Worm (Caenorhabditis elegans): ENCODE data around the gene K04B12.2.

K04B12.2 gene

ce11 chrII:14405489-14406059 lies 32.2 kb downstream of the K04B12.2 start:
- peak; percentile 44 for TF ChIP-seq ceh-36 (tag; optimal IDR thresholded peaks at IDR 0.05)
- peak; percentile 98 for TF ChIP-seq ama-1 (optimal IDR thresholded peaks at IDR 0.05)
- no peak for TF ChIP-seq tra-4 (tag; optimal IDR thresholded peaks at IDR 0.05)
- peak; percentile 59 for TF ChIP-seq hmg-4 (GFP tag; optimal IDR thresholded peaks at IDR 0.05)
- no peak for TF ChIP-seq pes-1 (GFP tag; IDR thresholded peaks at IDR 0.05)
- TF ChIP-seq sea-1 (GFP tag; conservative IDR thresholded peaks at IDR 0.05) = peak; percentile 15; the same call in 1 of the 2 replicates

ce11 chrII:14404741-14405488 lies 32.9 kb downstream of the K04B12.2 start:
- no peak for TF ChIP-seq hmg-4 (GFP tag; optimal IDR thresholded peaks at IDR 0.05)
- TF ChIP-seq aly-1 (tag; optimal IDR thresholded peaks at IDR 0.05) = no peak
- TF ChIP-seq ceh-13 (GFP tag; optimal IDR thresholded peaks at IDR 0.05) = peak; percentile 0
- TF ChIP-seq ama-1 (optimal IDR thresholded peaks at IDR 0.05) = peak; percentile 93
- no peak; the same call in 1 of the 2 replicates for TF ChIP-seq scrt-1 (GFP tag; IDR thresholded peaks at IDR 0.05)
- TF ChIP-seq B0310.2 (tag; optimal IDR thresholded peaks at IDR 0.05) = peak; percentile 22
- TF ChIP-seq tbx-11 (GFP tag; IDR thresholded peaks at IDR 0.05) = no peak
- TF ChIP-seq tbx-37 (GFP tag; conservative IDR thresholded peaks at IDR 0.05) = no peak
- peak; percentile 9; the same call in 1 of the 2 replicates for TF ChIP-seq pes-1 (GFP tag; IDR thresholded peaks at IDR 0.05)
- no peak for TF ChIP-seq hnd-1 (tag; optimal IDR thresholded peaks at IDR 0.05)
- TF ChIP-seq hmbx-1 (tag; optimal IDR thresholded peaks at IDR 0.05) = no peak
- peak; percentile 63 for TF ChIP-seq F13C5.2 (tag; optimal IDR thresholded peaks at IDR 0.05)
- TF ChIP-seq ceh-36 (tag; optimal IDR thresholded peaks at IDR 0.05) = no peak
- TF ChIP-seq flt-1 (GFP tag; IDR thresholded peaks at IDR 0.05) = peak; percentile 27; the same call in 1 of the 2 replicates
- no peak for TF ChIP-seq sea-1 (GFP tag; conservative IDR thresholded peaks at IDR 0.05)

- TF ChIP-seq flt-1 (GFP tag; IDR thresholded peaks at IDR 0.05) = no peak
- no peak for TF ChIP-seq hnd-1 (tag; optimal IDR thresholded peaks at IDR 0.05)
- TF ChIP-seq tbx-37 (GFP tag; conservative IDR thresholded peaks at IDR 0.05) = no peak
- TF ChIP-seq sea-1 (GFP tag; conservative IDR thresholded peaks at IDR 0.05) = no peak
- no peak for TF ChIP-seq pes-1 (GFP tag; IDR thresholded peaks at IDR 0.05)
- TF ChIP-seq hmg-4 (GFP tag; optimal IDR thresholded peaks at IDR 0.05) = no peak
- no peak for TF ChIP-seq ama-1 (optimal IDR thresholded peaks at IDR 0.05)
- no peak for TF ChIP-seq ceh-36 (tag; optimal IDR thresholded peaks at IDR 0.05)
- no peak for TF ChIP-seq tra-4 (tag; optimal IDR thresholded peaks at IDR 0.05)
Measured at ce11 chrII:14404266-14404665, 33.5 kb downstream of the K04B12.2 start.

ce11 chrII:14401098-14401497 lies 36.7 kb downstream of the K04B12.2 start:
- TF ChIP-seq pes-1 (GFP tag; IDR thresholded peaks at IDR 0.05) (no peak), hmbx-1 (tag; optimal IDR thresholded peaks at IDR 0.05) (no peak), F13C5.2 (tag; optimal IDR thresholded peaks at IDR 0.05) (no peak), aly-1 (tag; optimal IDR thresholded peaks at IDR 0.05) (no peak), ama-1 (optimal IDR thresholded peaks at IDR 0.05) (no peak), hmg-4 (GFP tag; optimal IDR thresholded peaks at IDR 0.05) (no peak), sea-1 (GFP tag; conservative IDR thresholded peaks at IDR 0.05) (no peak), ceh-13 (GFP tag; optimal IDR thresholded peaks at IDR 0.05) (no peak), tbx-11 (GFP tag; IDR thresholded peaks at IDR 0.05) (no peak), tbx-37 (GFP tag; conservative IDR thresholded peaks at IDR 0.05) (no peak), flt-1 (GFP tag; IDR thresholded peaks at IDR 0.05) (no peak), scrt-1 (GFP tag; IDR thresholded peaks at IDR 0.05) (no peak)

ce11 chrII:14399595-14399994 lies 38.2 kb downstream of the K04B12.2 start:
- TF ChIP-seq tra-4 (tag; optimal IDR thresholded peaks at IDR 0.05) = no peak
- TF ChIP-seq scrt-1 (GFP tag; IDR thresholded peaks at IDR 0.05) = no peak
- peak; percentile 1 for TF ChIP-seq F13C5.2 (tag; optimal IDR thresholded peaks at IDR 0.05)
- no peak for TF ChIP-seq ceh-13 (GFP tag; optimal IDR thresholded peaks at IDR 0.05)
- TF ChIP-seq pes-1 (GFP tag; IDR thresholded peaks at IDR 0.05) = 0 out of 2 replicates have a peak, but pooled peaks have one; percentile 3
- TF ChIP-seq B0310.2 (tag; optimal IDR thresholded peaks at IDR 0.05) = no peak
- no peak for TF ChIP-seq hmbx-1 (tag; optimal IDR thresholded peaks at IDR 0.05)

ce11 chrII:14393766-14394165 lies 44.0 kb downstream of the K04B12.2 start:
- TF ChIP-seq ceh-36 (tag; optimal IDR thresholded peaks at IDR 0.05) (no peak), pes-1 (GFP tag; IDR thresholded peaks at IDR 0.05) (no peak), hnd-1 (tag; optimal IDR thresholded peaks at IDR 0.05) (no peak), tbx-11 (GFP tag; IDR thresholded peaks at IDR 0.05) (no peak), hmbx-1 (tag; optimal IDR thresholded peaks at IDR 0.05) (no peak), scrt-1 (GFP tag; IDR thresholded peaks at IDR 0.05) (no peak), ceh-13 (GFP tag; optimal IDR thresholded peaks at IDR 0.05) (no peak)

- peak; percentile 29 for TF ChIP-seq hmg-4 (GFP tag; optimal IDR thresholded peaks at IDR 0.05)
- TF ChIP-seq tbx-11 (GFP tag; IDR thresholded peaks at IDR 0.05) = 0 out of 2 replicates have a peak, but pooled peaks have one; percentile 9
- TF ChIP-seq tra-4 (tag; optimal IDR thresholded peaks at IDR 0.05) = no peak
- TF ChIP-seq F13C5.2 (tag; optimal IDR thresholded peaks at IDR 0.05) = peak; percentile 4
- TF ChIP-seq tbx-37 (GFP tag; conservative IDR thresholded peaks at IDR 0.05) = no peak
- TF ChIP-seq ceh-36 (tag; optimal IDR thresholded peaks at IDR 0.05) = no peak
- TF ChIP-seq ceh-13 (GFP tag; optimal IDR thresholded peaks at IDR 0.05) = no peak
Measured at ce11 chrII:14390036-14390763, 47.6 kb downstream of the K04B12.2 start, which contains the start of the genes kbp-3 and nurf-1. TSS of gene kbp-3 (minus strand) at chrII:14390078. TSS of gene nurf-1 (plus strand) at chrII:14390713.
